Worm (Caenorhabditis elegans): ENCODE data around the gene C16A3.2.
A peak's percentile ranks its signal among the peaks of the same experiment; 100 is the strongest.

The C16A3.2 gene

DNA sequence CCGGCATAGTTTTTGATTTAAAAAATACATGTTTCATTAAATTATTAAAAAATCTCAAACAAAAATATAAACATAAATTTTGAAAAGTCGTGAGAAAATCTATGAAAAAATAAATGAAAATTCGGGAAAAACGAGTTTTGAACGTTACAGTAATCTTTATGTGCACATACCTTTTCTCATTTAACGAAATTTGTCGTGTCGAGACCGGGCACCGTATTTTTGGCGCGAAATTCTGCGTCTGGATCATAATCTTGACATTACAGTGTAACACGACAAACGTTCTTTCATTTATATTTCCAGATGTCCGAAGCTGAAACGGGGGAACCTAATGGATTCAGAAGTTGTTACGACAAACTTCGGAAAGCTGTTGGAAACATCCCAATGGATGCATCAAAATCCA lies at the start of gene C16A3.2:
Gene C16A3.2 (plus strand): TSS at position 301 of the 400 bp plus-strand sequence.
- TF ChIP-seq nhr-12 (tag; optimal IDR thresholded peaks at IDR 0.05) (no peak), sem-2 (GFP tag; optimal IDR thresholded peaks at IDR 0.05) (no peak), elt-1 (tag; optimal IDR thresholded peaks at IDR 0.05; ENCODE audit: borderline replicate concordance, insufficient read depth) (no peak), lin-13 (tag; optimal IDR thresholded peaks at IDR 0.05) (no peak), nhr-2 (tag; optimal IDR thresholded peaks at IDR 0.05) (no peak), ceh-43 (GFP tag; optimal IDR thresholded peaks at IDR 0.05) (no peak), cnd-1 (tag; optimal IDR thresholded peaks at IDR 0.05) (no peak), drap-1 (GFP tag; optimal IDR thresholded peaks at IDR 0.05) (no peak)

ce11 chrIII:6339919-6340434 lies 49.7 kb upstream of the C16A3.2 start, which contains the start of gene let-767:
let-767 (minus strand) TSS chrIII:6339969.
- TF ChIP-seq flh-1 (GFP tag; optimal IDR thresholded peaks at IDR 0.05) (no peak), lin-32 (GFP tag; optimal IDR thresholded peaks at IDR 0.05) (no peak), blmp-1 (tag; optimal IDR thresholded peaks at IDR 0.05) (no peak), mep-1 (tag; optimal IDR thresholded peaks at IDR 0.05) (no peak), unc-39 (tag; optimal IDR thresholded peaks at IDR 0.05) (no peak), nhr-2 (tag; optimal IDR thresholded peaks at IDR 0.05) (no peak), sem-2 (GFP tag; optimal IDR thresholded peaks at IDR 0.05) (no peak), nhr-237 (tag; optimal IDR thresholded peaks at IDR 0.05) (no peak), lsy-2 (tag; optimal IDR thresholded peaks at IDR 0.05) (no peak), ceh-83 (GFP tag; optimal IDR thresholded peaks at IDR 0.05) (no peak), hlh-1 (tag; optimal IDR thresholded peaks at IDR 0.05) (no peak), nhr-28 (tag; optimal IDR thresholded peaks at IDR 0.05) (no peak), unc-120 (tag; optimal IDR thresholded peaks at IDR 0.05; ENCODE audit: poor library complexity, severe bottlenecking) (no peak), lin-13 (tag; optimal IDR thresholded peaks at IDR 0.05) (no peak), ces-1 (GFP tag; optimal IDR thresholded peaks at IDR 0.05) (no peak), ceh-43 (GFP tag; optimal IDR thresholded peaks at IDR 0.05) (no peak)

DNA sequence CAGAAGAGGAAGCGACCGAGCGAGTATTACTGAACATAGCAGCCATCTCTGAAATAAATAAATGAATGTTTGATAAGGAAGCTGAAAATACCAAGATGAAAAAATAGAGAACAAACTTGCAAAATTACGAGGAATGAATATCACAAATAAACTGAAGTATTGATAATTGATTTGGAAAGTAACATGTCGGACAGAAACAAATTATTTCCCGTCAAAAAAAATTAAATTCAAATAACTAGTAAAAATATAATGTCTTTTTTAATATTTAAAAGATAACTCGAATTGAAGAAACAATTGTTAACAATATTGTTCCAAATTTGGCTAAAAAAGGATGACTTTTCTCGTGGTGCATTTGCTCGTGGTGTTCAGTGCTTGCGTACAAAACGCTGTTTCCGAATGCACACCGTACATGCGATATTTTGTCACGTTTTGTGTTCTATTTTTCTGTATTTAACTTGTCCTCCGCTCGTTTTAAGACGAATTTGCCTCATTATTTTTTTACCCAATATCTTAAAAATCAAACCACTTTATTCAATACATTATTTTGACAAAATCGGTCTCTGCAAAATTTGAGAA lies 47.7 kb upstream of the C16A3.2 start, which contains the start of gene rpn-13:
Gene rpn-13 (minus strand): TSS at position 51 of the 576 bp plus-strand sequence.
- TF ChIP-seq cnd-1 (tag; optimal IDR thresholded peaks at IDR 0.05) (no peak), unc-62 (GFP tag; optimal IDR thresholded peaks at IDR 0.05) (no peak), unc-120 (tag; optimal IDR thresholded peaks at IDR 0.05; ENCODE audit: poor library complexity, severe bottlenecking) (peak; percentile 95), tbx-8 (GFP tag; optimal IDR thresholded peaks at IDR 0.05) (no peak), elt-3 (tag; optimal IDR thresholded peaks at IDR 0.05) (no peak), lsy-2 (tag; optimal IDR thresholded peaks at IDR 0.05) (peak; percentile 97), blmp-1 (tag; optimal IDR thresholded peaks at IDR 0.05) (no peak), mab-5 (tag; optimal IDR thresholded peaks at IDR 0.05) (no peak), ceh-39 (tag; optimal IDR thresholded peaks at IDR 0.05) (no peak), ces-1 (GFP tag; optimal IDR thresholded peaks at IDR 0.05) (peak; percentile 33), pha-4 (tag; optimal IDR thresholded peaks at IDR 0.05) (peak; percentile 10), nhr-28 (tag; optimal IDR thresholded peaks at IDR 0.05) (no peak), sem-2 (GFP tag; optimal IDR thresholded peaks at IDR 0.05) (no peak), zip-8 (tag; optimal IDR thresholded peaks at IDR 0.05) (no peak), ceh-43 (GFP tag; optimal IDR thresholded peaks at IDR 0.05) (peak; percentile 0), nhr-237 (tag; optimal IDR thresholded peaks at IDR 0.05) (no peak), snpc-4 (tag; optimal IDR thresholded peaks at IDR 0.05) (no peak), sptf-1 (tag; optimal IDR thresholded peaks at IDR 0.05) (no peak), unc-39 (tag; optimal IDR thresholded peaks at IDR 0.05) (no peak), lin-32 (GFP tag; optimal IDR thresholded peaks at IDR 0.05) (no peak), lin-13 (tag; optimal IDR thresholded peaks at IDR 0.05) (peak; percentile 31), drap-1 (GFP tag; optimal IDR thresholded peaks at IDR 0.05) (peak; percentile 42), mep-1 (tag; optimal IDR thresholded peaks at IDR 0.05) (no peak), M03D4.4 (tag; optimal IDR thresholded peaks at IDR 0.05) (peak; percentile 43), nhr-2 (tag; optimal IDR thresholded peaks at IDR 0.05) (no peak), nhr-12 (tag; optimal IDR thresholded peaks at IDR 0.05) (no peak), bed-3 (GFP tag; optimal IDR thresholded peaks at IDR 0.05) (no peak)

- no peak for TF ChIP-seq ceh-39 (tag; optimal IDR thresholded peaks at IDR 0.05)
- no peak for TF ChIP-seq elt-1 (tag; optimal IDR thresholded peaks at IDR 0.05; ENCODE audit: borderline replicate concordance, insufficient read depth)
- no peak for TF ChIP-seq zip-8 (tag; optimal IDR thresholded peaks at IDR 0.05)
- TF ChIP-seq snpc-4 (tag; optimal IDR thresholded peaks at IDR 0.05) = no peak
- TF ChIP-seq blmp-1 (tag; optimal IDR thresholded peaks at IDR 0.05) = no peak
- no peak for TF ChIP-seq lin-13 (tag; optimal IDR thresholded peaks at IDR 0.05)
- no peak for TF ChIP-seq unc-62 (GFP tag; optimal IDR thresholded peaks at IDR 0.05)
- no peak for TF ChIP-seq unc-120 (tag; optimal IDR thresholded peaks at IDR 0.05; ENCODE audit: poor library complexity, severe bottlenecking)
- no peak for TF ChIP-seq ceh-43 (GFP tag; optimal IDR thresholded peaks at IDR 0.05)
- no peak for TF ChIP-seq mep-1 (tag; optimal IDR thresholded peaks at IDR 0.05)
- TF ChIP-seq nhr-2 (tag; optimal IDR thresholded peaks at IDR 0.05) = no peak
- TF ChIP-seq bed-3 (GFP tag; optimal IDR thresholded peaks at IDR 0.05) = no peak
- no peak for TF ChIP-seq ceh-83 (GFP tag; optimal IDR thresholded peaks at IDR 0.05)
- TF ChIP-seq ham-2 (GFP tag; optimal IDR thresholded peaks at IDR 0.05) = no peak
- TF ChIP-seq drap-1 (GFP tag; optimal IDR thresholded peaks at IDR 0.05) = no peak
- TF ChIP-seq nhr-28 (tag; optimal IDR thresholded peaks at IDR 0.05) = no peak
These were observed 46.4 kb upstream of the C16A3.2 start, which contains the start of gene C56G2.9 for ce11 chrIII:6343229-6343628. C56G2.9 (minus strand) TSS chrIII:6343329.
